Fruit fly (Drosophila melanogaster) whole organism, wandering third instar larva: ENCODE data around the gene Sidpn.

Experiments
- Abd-B ChIP-seq: fragments of >200 bp; optimal IDR thresholded peaks from 2 replicates; lab custom pipeline; 2017; ENCODE audit warnings: missing biosample characterization, missing genetic modification characterization
- GATAd ChIP-seq: sonication (Bioruptor generic); optimal IDR thresholded peaks from 2 replicates; lab custom pipeline; 2016; ENCODE audit warnings: missing biosample characterization, missing genetic modification characterization
- HLH106 ChIP-seq: fragments of 200-800 bp; optimal IDR thresholded peaks from 3 replicates; lab custom pipeline; 2019; ENCODE audit warnings: missing biosample characterization, mild to moderate bottlenecking, missing genetic modification characterization, moderate library complexity
- Hr83 ChIP-seq: fragments of 200-300 bp; sonication (Bioruptor generic); optimal IDR thresholded peaks from 2 replicates; lab custom pipeline; 2016; ENCODE audit warnings: missing biosample characterization, mild to moderate bottlenecking, missing genetic modification characterization, moderate library complexity; ENCODE audit not compliant: poor library complexity, severe bottlenecking
- Jra ChIP-seq: sonication (Bioruptor generic); optimal IDR thresholded peaks from 2 replicates; lab custom pipeline; 2016; ENCODE audit warnings: missing biosample characterization, missing genetic modification characterization
- Myc ChIP-seq: fragments of >200 bp; optimal IDR thresholded peaks from 2 replicates; lab custom pipeline; 2017
- OdsH ChIP-seq: fragments of 200-800 bp; sonication (Bioruptor generic); optimal IDR thresholded peaks from 2 replicates; lab custom pipeline; 2016; ENCODE audit warnings: missing biosample characterization, mild to moderate bottlenecking, missing genetic modification characterization
- Rel ChIP-seq, 2 experiments: fragments of 200-800 bp; sonication (Bioruptor generic) in 1 of 2; optimal IDR thresholded peaks; 2 replicates in 1 of 2; 3 replicates in 1 of 2; lab custom pipeline; 2016 to 2019; ENCODE audit warnings: mild to moderate bottlenecking in 2 of 2, missing biosample characterization in 2 of 2, missing genetic modification characterization in 2 of 2, moderate library complexity in 1 of 2
- Sp1 ChIP-seq: fragments of 200-800 bp; sonication (Bioruptor generic); optimal IDR thresholded peaks from 3 replicates; lab custom pipeline; 2019; ENCODE audit warnings: missing biosample characterization, mild to moderate bottlenecking, missing genetic modification characterization, moderate library complexity
- br ChIP-seq: fragments of 200-800 bp; sonication (Bioruptor generic); optimal IDR thresholded peaks from 2 replicates; lab custom pipeline; 2016; ENCODE audit warnings: missing biosample characterization, missing genetic modification characterization
- dl ChIP-seq, 2 experiments: fragments of 175-275, 200-275 bp in 1 of 2; fragments of 200-275 bp in 1 of 2; sonication (Bioruptor generic); optimal IDR thresholded peaks; lab custom pipeline; 2018; ENCODE audit warnings: mild to moderate bottlenecking in 2 of 2, missing biosample characterization in 2 of 2, missing genetic modification characterization in 2 of 2, moderate library complexity in 2 of 2; ENCODE audit not compliant: partially characterized antibody in 2 of 2, insufficient read depth in 1 of 2
- dsf ChIP-seq: sonication (Bioruptor generic); optimal IDR thresholded peaks from 2 replicates; lab custom pipeline; 2016; ENCODE audit warnings: missing biosample characterization, missing genetic modification characterization, borderline replicate concordance
- ey ChIP-seq: fragments of 200-800 bp; sonication (Bioruptor generic); optimal IDR thresholded peaks from 2 replicates; lab custom pipeline; 2016; ENCODE audit warnings: missing biosample characterization, missing genetic modification characterization
- foxo ChIP-seq, 2 experiments: fragments of 200-800 bp; sonication (Bioruptor generic); optimal IDR thresholded peaks; 2 replicates in 1 of 2; 3 replicates in 1 of 2; lab custom pipeline; 2016 to 2017; ENCODE audit warnings: missing biosample characterization in 2 of 2, missing genetic modification characterization in 2 of 2
- fru ChIP-seq: fragments of 200-800 bp; sonication (Bioruptor generic); optimal IDR thresholded peaks from 3 replicates; lab custom pipeline; 2016; ENCODE audit warnings: missing biosample characterization, mild to moderate bottlenecking, missing genetic modification characterization
- h ChIP-seq: fragments of 200-800 bp; sonication (Bioruptor generic); optimal IDR thresholded peaks from 3 replicates; lab custom pipeline; 2016; ENCODE audit warnings: missing biosample characterization, mild to moderate bottlenecking, missing genetic modification characterization
- lola ChIP-seq: fragments of >200 bp; optimal IDR thresholded peaks from 2 replicates; lab custom pipeline; 2017; ENCODE audit warnings: missing biosample characterization, missing genetic modification characterization
- pan ChIP-seq: fragments of >200 bp; optimal IDR thresholded peaks from 2 replicates; lab custom pipeline; 2017
- psq ChIP-seq: fragments of 200-800 bp; sonication (Bioruptor generic); optimal IDR thresholded peaks from 3 replicates; lab custom pipeline; 2017; ENCODE audit warnings: missing biosample characterization, mild to moderate bottlenecking, missing genetic modification characterization, moderate library complexity
- rgr ChIP-seq: fragments of 200-800 bp; sonication (Bioruptor generic); optimal IDR thresholded peaks from 3 replicates; lab custom pipeline; 2016; ENCODE audit warnings: missing biosample characterization, mild to moderate bottlenecking, missing genetic modification characterization
- sage ChIP-seq: fragments of 200-800 bp; sonication (Bioruptor generic); optimal IDR thresholded peaks from 2 replicates; lab custom pipeline; 2016; ENCODE audit warnings: missing biosample characterization, mild to moderate bottlenecking, missing genetic modification characterization
- sv ChIP-seq: fragments of 200-800 bp; sonication (Bioruptor generic); optimal IDR thresholded peaks from 3 replicates; lab custom pipeline; 2016; ENCODE audit warnings: missing biosample characterization, missing genetic modification characterization
- tai ChIP-seq: sonication (Bioruptor generic); optimal IDR thresholded peaks from 2 replicates; lab custom pipeline; 2016; ENCODE audit warnings: missing biosample characterization, missing genetic modification characterization
- usp ChIP-seq: fragments of >200 bp; optimal IDR thresholded peaks from 2 replicates; lab custom pipeline; 2017; ENCODE audit warnings: missing biosample characterization, missing genetic modification characterization

The Sidpn gene

DNA sequence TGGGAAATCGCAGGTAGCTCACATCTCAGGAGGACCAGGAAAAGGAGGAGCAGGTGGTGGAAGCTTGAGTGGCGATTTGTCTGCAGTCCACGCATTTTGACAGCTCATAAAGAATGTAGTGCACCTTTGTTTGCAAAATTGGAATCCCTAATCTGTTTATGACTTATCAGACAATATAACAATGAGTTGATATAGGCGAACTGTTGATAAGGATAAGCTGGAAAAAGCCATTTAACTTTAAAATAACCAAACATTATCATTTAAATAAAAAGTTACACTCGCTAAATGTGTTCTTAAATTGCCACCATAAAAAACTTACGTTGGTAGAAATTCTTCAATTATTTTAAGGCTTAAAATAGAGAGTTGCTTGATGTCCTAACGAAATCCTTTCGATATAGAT is 37.4 kb upstream of the Sidpn start, which contains the start of gene CG15170:
TSS of gene CG15170 (minus strand) at position 101 of the 400 bp plus-strand sequence.
- TF ChIP-seq foxo (GFP tag; optimal IDR thresholded peaks at IDR 0.05; lab: Kevin White, UChicago) = no peak

DNA sequence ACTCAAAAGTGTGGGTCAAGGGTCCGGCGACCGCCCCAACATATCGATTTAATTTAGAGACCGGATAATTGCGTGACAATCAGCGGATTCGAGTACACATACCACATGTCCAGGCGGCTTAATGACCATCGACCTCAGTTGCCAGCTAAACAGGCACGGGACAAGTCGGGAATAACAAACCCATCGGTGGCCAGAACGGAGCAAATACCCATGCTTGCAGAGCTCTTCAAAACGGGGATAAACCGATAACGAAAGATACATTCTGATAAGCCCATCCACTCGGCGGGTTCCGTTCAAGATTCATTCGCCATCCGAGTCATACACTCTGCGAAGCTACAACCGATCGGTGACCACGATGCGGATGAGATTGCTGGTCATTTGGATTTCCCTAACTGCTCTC is 36.8 kb upstream of the Sidpn start, which contains the start of gene CG15169:
TSS of gene CG15169 (plus strand) at position 301 of the 400 bp plus-strand sequence.
- TF ChIP-seq dl (GFP tag; optimal IDR thresholded peaks at IDR 0.05; lab: Kevin White, UChicago; ENCODE audit: insufficient read depth in 1 of 2, partially characterized antibody in 2 of 2) = no peak

DNA sequence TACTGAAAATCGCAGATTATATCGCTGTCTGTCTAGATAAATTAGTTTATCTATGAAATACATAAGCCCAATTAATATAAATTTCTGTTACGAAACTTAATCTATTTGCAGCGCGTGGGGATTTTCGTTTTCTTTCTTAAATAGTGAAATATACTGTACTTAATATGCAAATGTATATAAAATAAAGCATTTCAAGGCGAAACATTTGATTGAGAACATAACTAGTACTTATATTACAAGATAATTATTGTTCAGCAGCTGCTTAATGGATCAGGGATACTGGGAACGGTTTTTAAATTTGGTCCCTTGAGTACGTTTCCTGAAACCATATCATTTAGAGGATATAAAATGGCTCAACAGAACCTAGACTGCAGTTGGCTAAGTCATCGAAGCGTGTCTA is 35.3 kb upstream of the Sidpn start, which contains the start of gene CG46465:
TSS of gene CG46465 (plus strand) at position 301 of the 400 bp plus-strand sequence.
- TF ChIP-seq Jra = no peak
- TF ChIP-seq h (GFP tag; lab: Kevin White, UChicago) = no peak
- TF ChIP-seq Myc (lab: Kevin White, UChicago) = no peak
- TF ChIP-seq sage = no peak
- TF ChIP-seq Rel (GFP tag; optimal IDR thresholded peaks at IDR 0.05; lab: Kevin White, UChicago) = no peak
- TF ChIP-seq Rel (tag; optimal IDR thresholded peaks at IDR 0.05; lab: Kevin White, UChicago) = no peak
- no peak for TF ChIP-seq usp (GFP tag; lab: Kevin White, UChicago)
- TF ChIP-seq dsf (GFP tag; lab: Kevin White, UChicago) = no peak
- TF ChIP-seq tai = no peak
- TF ChIP-seq GATAd (GFP tag; lab: Kevin White, UChicago) = no peak

DNA sequence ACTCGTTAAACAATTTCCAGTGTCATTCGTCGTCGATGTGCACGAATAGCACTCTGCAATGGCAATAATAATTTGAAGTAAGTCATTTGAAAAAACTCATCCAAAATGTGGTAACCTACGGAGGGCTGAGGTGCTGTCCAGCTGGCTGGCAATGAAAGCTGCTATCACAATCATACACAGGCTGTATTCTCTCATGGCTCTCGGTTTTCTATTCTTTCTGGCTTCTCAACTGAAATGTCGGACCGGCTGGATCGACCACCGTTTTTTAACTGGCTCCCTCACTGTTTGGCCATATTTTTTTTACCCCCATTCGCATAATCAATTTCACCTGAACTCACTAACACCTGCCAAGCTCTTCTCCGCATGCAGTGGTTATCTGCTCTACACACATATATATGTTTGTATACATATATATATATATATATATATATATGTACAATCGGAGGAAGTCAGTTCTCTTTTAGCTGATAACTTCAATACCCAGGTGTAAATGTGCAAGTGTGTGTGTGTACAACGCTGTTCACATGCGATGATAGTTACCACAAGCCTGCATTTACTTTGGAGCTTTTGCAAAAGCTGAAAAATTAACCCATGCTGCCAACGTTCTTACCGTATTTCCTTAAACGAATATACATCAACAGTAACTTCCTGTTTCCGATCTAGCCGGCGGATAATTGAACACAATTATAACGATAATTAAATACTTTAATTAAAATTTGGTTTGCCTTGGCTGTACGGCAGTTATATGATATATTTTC is 31.7 kb upstream of the Sidpn start, which contains the start of gene CG10650:
TSS of gene CG10650 (minus strand) at position 275 of the 758 bp plus-strand sequence.
- TF ChIP-seq h (GFP tag; lab: Kevin White, UChicago) (peak; percentile 20), fru (no peak)

dm6 chr2L:18997148-18997547 is 30.4 kb upstream of the Sidpn start, which contains the start of gene CG31792:
Gene CG31792 (plus strand): TSS chr2L:18997448.
- TF ChIP-seq rgr (GFP tag; lab: Kevin White, UChicago) = no peak
- no peak for TF ChIP-seq Abd-B (GFP tag; lab: Kevin White, UChicago)
- TF ChIP-seq ey = no peak
- TF ChIP-seq pan (lab: Kevin White, UChicago) = no peak
- no peak for TF ChIP-seq tai
- TF ChIP-seq, all 38 proteins: peak for 0

dm6 chr2L:19002468-19002867 is 25.0 kb upstream of the Sidpn start:
- TF ChIP-seq lola (GFP tag; lab: Kevin White, UChicago) = no peak

DNA sequence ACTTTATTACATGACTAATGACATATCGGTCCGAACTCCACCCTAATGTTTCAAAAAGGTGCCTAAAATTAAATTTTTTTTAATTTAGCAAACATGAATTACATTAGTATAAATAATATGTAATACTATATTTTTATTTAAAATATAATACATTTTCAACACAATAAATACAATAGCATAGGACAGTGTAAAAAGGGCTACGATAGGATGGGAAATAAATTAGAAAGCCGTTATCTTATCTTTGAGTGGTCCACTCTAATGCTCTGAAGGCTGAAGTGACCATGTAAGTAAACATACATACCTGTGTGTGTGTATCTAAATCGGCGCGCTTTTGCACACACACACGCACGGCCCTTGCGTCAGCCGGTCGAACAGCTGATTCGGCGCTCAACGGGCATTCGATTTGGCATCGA is 24.5 kb upstream of the Sidpn start, which contains the start of gene CG31793:
TSS of gene CG31793 (plus strand) at position 409 of the 413 bp plus-strand sequence.
- TF ChIP-seq rgr (GFP tag; lab: Kevin White, UChicago) = peak; percentile 68
- TF ChIP-seq psq (GFP tag; lab: Kevin White, UChicago) = peak; percentile 41
- TF ChIP-seq HLH106 (tag; lab: Kevin White, UChicago) = peak; percentile 57
- peak; percentile 63 for TF ChIP-seq h (GFP tag; lab: Kevin White, UChicago)
- no peak for TF ChIP-seq br (GFP tag; lab: Kevin White, UChicago)
- peak in 1 of 2 experiments; percentile 32 for TF ChIP-seq foxo (GFP tag; optimal IDR thresholded peaks at IDR 0.05; lab: Kevin White, UChicago)
- peak; percentile 50 for TF ChIP-seq Sp1
- no peak for TF ChIP-seq Abd-B (GFP tag; lab: Kevin White, UChicago)
- TF ChIP-seq Rel (GFP tag; optimal IDR thresholded peaks at IDR 0.05; lab: Kevin White, UChicago) = no peak
- no peak for TF ChIP-seq Rel (tag; optimal IDR thresholded peaks at IDR 0.05; lab: Kevin White, UChicago)
- TF ChIP-seq GATAd (GFP tag; lab: Kevin White, UChicago) = no peak
- TF ChIP-seq Hr83 = peak; percentile 39
- peak; percentile 22 for TF ChIP-seq sv (GFP tag; lab: Kevin White, UChicago)
- TF ChIP-seq pan (lab: Kevin White, UChicago) = no peak
- TF ChIP-seq OdsH (GFP tag; lab: Kevin White, UChicago) = peak; percentile 60
- TF ChIP-seq, all 38 proteins: peak for 9
